Fruit fly (Drosophila melanogaster) Kc167 (cell line): ENCODE measurements around the gene CG14642.
"Not testable (repeated sequence)": the region's sequence is repeated elsewhere in the genome, so short reads cannot be mapped to it uniquely, and the experiment has no call there.

Experiments
- Myc ChIP-seq: fragments of >200 bp; optimal IDR thresholded peaks from 2 replicates; lab custom pipeline; 2017; ENCODE audit warnings: missing external identifiers
- Sin3A ChIP-seq: fragments of >200 bp; optimal IDR thresholded peaks from 2 replicates; lab custom pipeline; 2018; ENCODE audit warnings: missing external identifiers
- h ChIP-seq: fragments of >200 bp; optimal IDR thresholded peaks from 3 replicates; lab custom pipeline; 2018; ENCODE audit warnings: missing external identifiers
- insv ChIP-seq: fragments of >200 bp; optimal IDR thresholded peaks from 3 replicates; lab custom pipeline; 2018; ENCODE audit warnings: missing external identifiers
- psq ChIP-seq: fragments of >200 bp; optimal IDR thresholded peaks from 2 replicates; lab custom pipeline; 2017; ENCODE audit warnings: missing external identifiers
- ttk ChIP-seq: sonication (Bioruptor generic); optimal IDR thresholded peaks from 2 replicates; lab custom pipeline; 2017; ENCODE audit warnings: missing external identifiers

CG14642 gene

dm6 chr3R:4229137-4229764, 13.3 kb downstream of the CG14642 start, which contains the start of gene DhpD:
TSS of gene DhpD (minus strand) at chr3R:4229238.
- TF ChIP-seq psq (lab: Kevin White, UChicago) (no peak), Myc (lab: Kevin White, UChicago) (no peak)

- no peak for TF ChIP-seq Sin3A (lab: Kevin White, UChicago)
- TF ChIP-seq insv (lab: Kevin White, UChicago), result no peak
- TF ChIP-seq psq (lab: Kevin White, UChicago), result no peak
- no peak for TF ChIP-seq h
Observed at dm6 chr3R:4228426-4228825, 14.1 kb downstream of the CG14642 start.

dm6 chr3R:4220780-4221179, 21.7 kb downstream of the CG14642 start:
- TF ChIP-seq h, result no peak
- no peak for TF ChIP-seq ttk (lab: Kevin White, UChicago)
- TF ChIP-seq Sin3A (lab: Kevin White, UChicago), result no peak
- TF ChIP-seq insv (lab: Kevin White, UChicago), result no peak
- no peak for TF ChIP-seq psq (lab: Kevin White, UChicago)
- TF ChIP-seq Myc (lab: Kevin White, UChicago), result no peak

- TF ChIP-seq Sin3A (lab: Kevin White, UChicago) (no peak), ttk (lab: Kevin White, UChicago) (no peak), psq (lab: Kevin White, UChicago) (no peak), Myc (lab: Kevin White, UChicago) (no peak), h (no peak), insv (lab: Kevin White, UChicago) (no peak)
Observed at dm6 chr3R:4220030-4220429, 22.5 kb downstream of the CG14642 start, which contains the start of gene CG31516. TSS of gene CG31516 (minus strand) at chr3R:4220130.

- TF ChIP-seq h, result no peak
- TF ChIP-seq insv (lab: Kevin White, UChicago), result no peak
- no peak for TF ChIP-seq Sin3A (lab: Kevin White, UChicago)
- TF ChIP-seq ttk (lab: Kevin White, UChicago), result no peak
- TF ChIP-seq Myc (lab: Kevin White, UChicago), result no peak
- no peak for TF ChIP-seq psq (lab: Kevin White, UChicago)
Observed at dm6 chr3R:4215264-4215993, 27.1 kb downstream of the CG14642 start, which contains the start of gene CG14636. TSS of gene CG14636 (minus strand) at chr3R:4215314.

dm6 chr3R:4214601-4215000, 27.9 kb downstream of the CG14642 start:
- TF ChIP-seq insv (lab: Kevin White, UChicago) (no peak), Myc (lab: Kevin White, UChicago) (no peak), ttk (lab: Kevin White, UChicago) (no peak), psq (lab: Kevin White, UChicago) (no peak), h (no peak), Sin3A (lab: Kevin White, UChicago) (no peak)

- TF ChIP-seq Myc (lab: Kevin White, UChicago) (no peak), Sin3A (lab: Kevin White, UChicago) (no peak), insv (lab: Kevin White, UChicago) (no peak), ttk (lab: Kevin White, UChicago) (no peak), psq (lab: Kevin White, UChicago) (no peak), h (no peak)
Observed at dm6 chr3R:4214038-4214437, 28.5 kb downstream of the CG14642 start.

- not testable (repeated sequence) for TF ChIP-seq h; ttk (lab: Kevin White, UChicago); Sin3A (lab: Kevin White, UChicago)
Observed at dm6 chr3R:4211483-4211882, 31.0 kb downstream of the CG14642 start, which contains the start of gene aux. TSS of gene aux (plus strand) at chr3R:4211783.

dm6 chr3R:4197055-4197454, 45.5 kb downstream of the CG14642 start, which contains the start of gene beta-Man:
TSS of gene beta-Man (plus strand) at chr3R:4197206.
- TF ChIP-seq Sin3A (lab: Kevin White, UChicago), result no peak
